Fruit fly (Drosophila melanogaster): ENCODE measurements around the gene Jwa.

Gene Jwa

DNA sequence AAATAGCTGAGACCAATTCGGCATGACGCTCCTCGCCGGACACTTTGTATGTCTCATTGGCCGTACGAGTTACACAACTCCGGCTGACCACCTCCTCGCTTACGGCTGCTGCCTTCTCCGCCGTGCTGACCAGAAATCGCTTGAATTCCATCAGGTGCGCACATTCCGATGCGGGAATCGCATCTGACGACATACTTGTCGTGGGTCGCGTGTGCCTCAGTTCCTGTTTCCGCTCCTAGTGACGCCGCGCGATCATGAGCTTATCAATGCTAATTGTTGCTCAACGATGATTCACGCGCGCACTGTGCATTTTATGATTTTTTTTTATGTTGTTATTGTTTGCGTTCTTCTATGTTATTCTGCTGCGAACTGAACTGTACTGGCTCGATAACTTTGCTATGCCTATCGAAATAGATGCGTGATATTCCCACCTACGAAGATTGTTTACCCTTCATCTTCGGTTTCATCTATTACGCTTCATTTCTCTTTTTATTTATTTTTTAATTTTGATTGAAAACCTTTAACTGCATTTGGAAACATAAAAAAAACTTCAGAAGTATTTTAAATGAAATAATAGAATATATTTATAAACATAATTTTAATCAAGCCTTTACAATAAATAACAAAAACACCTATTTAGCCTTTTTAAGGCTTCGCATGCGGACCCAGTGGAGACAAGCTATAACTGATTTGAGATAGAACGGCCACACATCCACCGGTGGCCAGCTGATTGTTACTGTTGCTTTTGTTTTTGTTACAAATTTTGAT, 2.6 kb downstream of the Jwa start, which contains the start of the genes CG10376 and CG10343 (continued):
- peak; percentile 83 for TF ChIP-seq CG11723 (GFP tag; optimal IDR thresholded peaks at IDR 0.05)
- peak; percentile 92 for TF ChIP-seq dmrt99B (tag; optimal IDR thresholded peaks at IDR 0.05)
- peak; percentile 44 for TF ChIP-seq org-1 (GFP tag; optimal IDR thresholded peaks at IDR 0.05)
- TF ChIP-seq eve (GFP tag; optimal IDR thresholded peaks at IDR 0.05) = no peak
- peak; percentile 94 for TF ChIP-seq dmrt11E (tag; optimal IDR thresholded peaks at IDR 0.05)
- peak; percentile 15 for TF ChIP-seq Kr (GFP tag; optimal IDR thresholded peaks at IDR 0.05)
- TF ChIP-seq grn (GFP tag; optimal IDR thresholded peaks at IDR 0.05) = peak; percentile 50
- TF ChIP-seq z (GFP tag; IDR thresholded peaks at IDR 0.05) = no peak
- TF ChIP-seq NC2β (GFP tag; optimal IDR thresholded peaks at IDR 0.05) = peak; percentile 18
- TF ChIP-seq Spps (tag; optimal IDR thresholded peaks at IDR 0.05) = peak; percentile 72
- peak; percentile 68 for TF ChIP-seq Sin3A (optimal IDR thresholded peaks at IDR 0.05)
- TF ChIP-seq CG1233 (GFP tag; optimal IDR thresholded peaks at IDR 0.05) = peak; percentile 82
- TF ChIP-seq onecut (GFP tag; IDR thresholded peaks at IDR 0.05) = peak; percentile 52
- TF ChIP-seq Blimp-1 (GFP tag; optimal IDR thresholded peaks at IDR 0.05) = peak; percentile 81
- peak; percentile 58 for TF ChIP-seq nom (GFP tag; optimal IDR thresholded peaks at IDR 0.05)
- peak; percentile 85 for TF ChIP-seq CG10267 (tag; optimal IDR thresholded peaks at IDR 0.05)
- peak; percentile 75 for TF ChIP-seq Ada2b (GFP tag; IDR thresholded peaks at IDR 0.05)
- peak; percentile 96 for TF ChIP-seq CG14710 (tag; optimal IDR thresholded peaks at IDR 0.05)
- TF ChIP-seq fd96Cb (tag; optimal IDR thresholded peaks at IDR 0.05) = peak; percentile 91
- peak; percentile 89 for TF ChIP-seq bcd (GFP tag; optimal IDR thresholded peaks at IDR 0.05)
- TF ChIP-seq HLH3B (GFP tag; IDR thresholded peaks at IDR 0.05) = peak; percentile 77
- TF ChIP-seq CG5953 (GFP tag; IDR thresholded peaks at IDR 0.05) = no peak; the same call in 1 of the 2 replicates
- peak; percentile 31 for TF ChIP-seq CG1603 (tag; optimal IDR thresholded peaks at IDR 0.05)
- peak; percentile 82 for TF ChIP-seq CG11560 (tag; IDR thresholded peaks at IDR 0.05)
- TF ChIP-seq CG4404 (GFP tag; IDR thresholded peaks at IDR 0.05) = peak; percentile 90
- TF ChIP-seq CG33213 (GFP tag; optimal IDR thresholded peaks at IDR 0.05) = peak; percentile 5
- TF ChIP-seq CG10565 (GFP tag; optimal IDR thresholded peaks at IDR 0.05) = no peak
- TF ChIP-seq CG9727 (GFP tag; optimal IDR thresholded peaks at IDR 0.05) = peak; percentile 89
- TF ChIP-seq CG2889 (GFP tag; IDR thresholded peaks at IDR 0.05) = peak; percentile 73; the same call in 2 of the 3 replicates
- TF ChIP-seq CG11696 (GFP tag; IDR thresholded peaks at IDR 0.05) = 0 out of 2 replicates have a peak, but pooled peaks have one; percentile 33
- peak; percentile 48; the same call in 1 of the 2 replicates for TF ChIP-seq Poxn (GFP tag; IDR thresholded peaks at IDR 0.05)
- TF ChIP-seq cg (GFP tag; optimal IDR thresholded peaks at IDR 0.05) = no peak
- TF ChIP-seq CG12155 (GFP tag; optimal IDR thresholded peaks at IDR 0.05) = peak; percentile 83
- peak; percentile 91 for TF ChIP-seq CG13775 (GFP tag; optimal IDR thresholded peaks at IDR 0.05)
- TF ChIP-seq her (GFP tag; optimal IDR thresholded peaks at IDR 0.05) = no peak
- TF ChIP-seq CG30020 (tag; optimal IDR thresholded peaks at IDR 0.05) = peak; percentile 98
- TF ChIP-seq pita (GFP tag; optimal IDR thresholded peaks at IDR 0.05) = no peak
- 0 out of 2 replicates have a peak, but pooled peaks have one; percentile 26 for TF ChIP-seq dimm (GFP tag; IDR thresholded peaks at IDR 0.05)
- TF ChIP-seq Sry-δ (GFP tag; optimal IDR thresholded peaks at IDR 0.05) = peak; percentile 19
- peak; percentile 53 to 83 for TF ChIP-seq dpn (GFP tag; optimal IDR thresholded peaks at IDR 0.05)
- TF ChIP-seq Xrp1 (GFP tag; IDR thresholded peaks at IDR 0.05) = peak; percentile 86
- TF ChIP-seq ranshi (GFP tag; IDR thresholded peaks at IDR 0.05) = peak; percentile 83; the same call in 1 of the 2 replicates
- no peak; the same call in none of the 2 replicates for TF ChIP-seq CG32772 (GFP tag; IDR thresholded peaks at IDR 0.05)
- TF ChIP-seq tio (GFP tag; optimal IDR thresholded peaks at IDR 0.05) = peak; percentile 89
- peak; percentile 68 for TF ChIP-seq stwl (tag; optimal IDR thresholded peaks at IDR 0.05)
- TF ChIP-seq Drgx (GFP tag; IDR thresholded peaks at IDR 0.05) = peak; percentile 76; the same call in 1 of the 2 replicates
- peak; percentile 76 for TF ChIP-seq E2f1 (GFP tag; IDR thresholded peaks at IDR 0.05)
- peak; percentile 45; the same call in 1 of the 2 replicates for TF ChIP-seq E2f2 (GFP tag; IDR thresholded peaks at IDR 0.05)
- TF ChIP-seq slp2 (GFP tag; optimal IDR thresholded peaks at IDR 0.05) = peak; percentile 39
- TF ChIP-seq chn (GFP tag; optimal IDR thresholded peaks at IDR 0.05) = peak; percentile 70

Data from whole organism, embryonic.